Worm (Caenorhabditis elegans) whole organism, midembryonic: ENCODE measurements around the gene F07F6.8.

Source experiments
- T22C8.4 ChIP-seq: fragments of 200-800 bp; sonication (Bioruptor generic); IDR thresholded peaks from 2 replicates; pipeline ENCODE4 v1.3.6; 2022; ENCODE audit warnings: missing genetic modification characterization, missing compliant biosample characterization
- cog-1 ChIP-seq: sonication (generic microtip); optimal IDR thresholded peaks from 2 replicates; lab custom pipeline; 2016; ENCODE audit warnings: missing genetic modification characterization, missing compliant biosample characterization
- flt-1 ChIP-seq: fragments of 200-800 bp; sonication (Bioruptor generic); IDR thresholded peaks from 2 replicates; pipeline ENCODE4 v1.3.6; 2022; ENCODE audit warnings: missing genetic modification characterization, missing compliant biosample characterization
- med-1 ChIP-seq: sonication (generic microtip); optimal IDR thresholded peaks from 2 replicates; lab custom pipeline; 2017; ENCODE audit warnings: missing genetic modification characterization, mild to moderate bottlenecking, missing compliant biosample characterization, antibody characterized with exemption, missing genetic modification reagents; ENCODE audit not compliant: insufficient read depth
- ref-1 ChIP-seq: fragments of 200-800 bp; sonication (Bioruptor generic); conservative IDR thresholded peaks from 2 replicates; pipeline ENCODE4 v1.3.6; 2022; ENCODE audit warnings: missing genetic modification reagents, missing genetic modification characterization, missing compliant biosample characterization
- ztf-23 ChIP-seq: fragments of 200-800 bp; sonication (Bioruptor generic); IDR thresholded peaks from 2 replicates; pipeline ENCODE4 v1.3.6; 2022; ENCODE audit warnings: missing genetic modification reagents, missing genetic modification characterization, missing compliant biosample characterization
- ztf-29 ChIP-seq: fragments of 200-800 bp; sonication (Bioruptor generic); IDR thresholded peaks from 2 replicates; pipeline ENCODE4 v1.3.6; 2022; ENCODE audit warnings: missing genetic modification reagents, missing genetic modification characterization, missing compliant biosample characterization

DNA sequence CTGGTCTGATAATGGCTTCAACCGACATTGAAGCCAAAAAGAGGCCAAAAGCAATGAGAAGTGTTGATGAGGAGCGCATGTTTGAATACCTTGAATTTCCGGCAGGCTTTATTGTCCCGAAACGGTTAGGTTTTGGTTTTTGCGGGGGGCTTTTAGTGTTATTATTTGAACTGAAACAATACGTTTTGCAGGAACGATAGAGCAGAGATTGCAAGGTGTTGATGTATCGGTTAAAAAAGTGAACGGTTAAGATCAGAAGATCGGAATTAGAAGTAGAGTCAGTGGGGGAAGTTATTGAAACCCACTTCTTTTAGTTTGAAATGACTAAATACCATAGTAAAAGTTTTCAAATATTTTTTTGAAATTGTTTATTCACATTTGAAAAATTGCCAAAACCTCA is 18.0 kb downstream of the F07F6.8 start, which contains the start of gene clec-141:
- TF ChIP-seq T22C8.4 (GFP tag; lab: Robert Waterston, UW), result no peak
- TF ChIP-seq ztf-29 (GFP tag; lab: Robert Waterston, UW), result no peak
- no peak for TF ChIP-seq flt-1 (GFP tag; lab: Robert Waterston, UW)
- TF ChIP-seq cog-1 (tag; lab: Kevin White, UChicago), result no peak
- TF ChIP-seq ref-1 (GFP tag; lab: Robert Waterston, UW), result no peak
- TF ChIP-seq med-1 (GFP tag; lab: Kevin White, UChicago), result no peak
- no peak for TF ChIP-seq ztf-23
